Worm (Caenorhabditis elegans) whole organism, L1 larva: Measurements from ENCODE around the gene ptd-2.

Experiments
- ama-1 ChIP-seq: fragments of 150-350 bp; optimal IDR thresholded peaks from 2 replicates; lab custom pipeline; 2014
- ceh-82 ChIP-seq, 3 experiments: fragments of 150-350 bp in 1 of 3; sonication (generic microtip) in 2 of 3; optimal IDR thresholded peaks; 2 replicates each; lab custom pipeline; 2014 to 2017; ENCODE audit warnings: missing biosample characterization in 3 of 3, missing genetic modification characterization in 3 of 3
- hlh-17 ChIP-seq: fragments of 200-800 bp; sonication (Bioruptor generic); optimal IDR thresholded peaks from 2 replicates; lab custom pipeline; 2018; ENCODE audit warnings: missing genetic modification characterization, mild to moderate bottlenecking, missing compliant biosample characterization, moderate library complexity, borderline replicate concordance
- jun-1 ChIP-seq: fragments of 150-350 bp; optimal IDR thresholded peaks from 2 replicates; lab custom pipeline; 2014; ENCODE audit warnings: missing biosample characterization, missing genetic modification reagents, missing genetic modification characterization
- nhr-11 ChIP-seq: fragments of 150-350 bp; optimal IDR thresholded peaks from 2 replicates; lab custom pipeline; 2014; ENCODE audit warnings: missing biosample characterization, missing genetic modification characterization
- nhr-28 ChIP-seq: fragments of 150-350 bp; optimal IDR thresholded peaks from 2 replicates; lab custom pipeline; 2014; ENCODE audit warnings: missing biosample characterization, missing genetic modification characterization
- sox-4 ChIP-seq: sonication (generic microtip); optimal IDR thresholded peaks from 2 replicates; lab custom pipeline; 2016; ENCODE audit warnings: missing genetic modification characterization, missing compliant biosample characterization
- unc-62 ChIP-seq: fragments of 150-350 bp; optimal IDR thresholded peaks from 2 replicates; lab custom pipeline; 2014; ENCODE audit warnings: missing biosample characterization, missing genetic modification reagents, missing genetic modification characterization
- ztf-4 ChIP-seq: fragments of 150-350 bp; optimal IDR thresholded peaks from 2 replicates; lab custom pipeline; 2014; ENCODE audit warnings: missing biosample characterization, missing genetic modification characterization

DNA sequence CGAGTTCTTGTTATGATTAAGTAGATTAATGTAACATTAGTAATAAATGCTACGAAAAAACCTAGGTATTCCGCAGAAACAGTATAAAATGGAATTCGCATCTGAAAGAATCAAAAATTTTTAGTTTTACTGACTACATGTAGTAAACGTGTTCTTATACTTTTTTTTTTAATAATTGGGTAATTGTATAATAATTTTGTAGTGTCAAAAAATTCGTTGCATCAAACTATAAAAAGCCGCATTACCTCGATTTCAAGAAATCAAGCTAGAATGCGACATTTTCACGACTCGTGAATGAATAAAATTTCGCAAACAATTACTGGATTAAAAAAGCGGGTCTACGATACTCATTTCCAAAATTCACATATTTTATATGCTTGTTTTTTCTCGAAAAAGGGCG, 826 bp upstream of the ptd-2 start, which contains the start of gene str-94:
- TF ChIP-seq ama-1 (lab: Kevin White, UChicago) (no peak), sox-4 (no peak), hlh-17 (GFP tag; lab: Kevin White, UChicago) (no peak), nhr-28 (tag; lab: Kevin White, UChicago) (no peak), jun-1 (tag; lab: Kevin White, UChicago) (no peak), unc-62 (GFP tag; lab: Kevin White, UChicago) (no peak), ceh-82 (tag; optimal IDR thresholded peaks at IDR 0.05; lab: Kevin White, UChicago) (no peak), ztf-4 (tag; lab: Kevin White, UChicago) (no peak), nhr-11 (tag; lab: Kevin White, UChicago) (no peak)
